Worm (Caenorhabditis elegans): Measurements from ENCODE around the gene ule-2.

ce11 chrIV:14661370-14661769 is 26.4 kb downstream of the ule-2 start:
- TF ChIP-seq aha-1 (tag) (no peak), fos-1 (tag; optimal IDR thresholded peaks at IDR 0.05) (no peak), Y105C5A.15 (GFP tag; IDR thresholded peaks at IDR 0.05) (no peak), dmd-6 (GFP tag; IDR thresholded peaks at IDR 0.05) (no peak), ces-1 (GFP tag; optimal IDR thresholded peaks at IDR 0.05) (no peak), aly-2 (tag; optimal IDR thresholded peaks at IDR 0.05) (no peak), nhr-28 (tag; optimal IDR thresholded peaks at IDR 0.05) (no peak), ceh-82 (tag; optimal IDR thresholded peaks at IDR 0.05) (no peak)

Measured in whole organism, L4 larva.